Fruit fly (Drosophila melanogaster): ENCODE data around the gene Mob2.

DNA sequence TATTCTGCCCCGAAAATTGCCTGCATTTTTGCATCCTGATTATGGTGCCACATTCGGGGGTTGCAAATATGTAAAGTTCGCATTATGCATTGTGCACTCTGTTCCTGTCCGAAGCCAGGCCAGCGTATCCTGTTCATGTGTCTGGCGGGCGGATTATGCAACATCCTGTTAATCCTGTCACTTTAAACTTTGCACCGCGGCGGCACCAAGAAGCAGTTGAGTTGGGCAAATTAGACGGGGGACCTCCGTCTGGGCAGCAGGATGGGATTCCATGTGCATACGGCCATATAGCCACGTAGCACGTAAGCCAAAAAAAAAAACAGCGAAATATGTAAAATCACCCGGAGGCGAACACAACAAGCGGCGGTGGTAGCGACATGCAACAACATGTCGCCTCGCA, 72.5 kb downstream of the Mob2 start:
- no peak for TF ChIP-seq CG10631 (GFP tag; optimal IDR thresholded peaks at IDR 0.05)
- TF ChIP-seq Lpt (GFP tag; optimal IDR thresholded peaks at IDR 0.05) = no peak
- TF ChIP-seq fd85E (GFP tag; optimal IDR thresholded peaks at IDR 0.05) = no peak
- TF ChIP-seq Hr39 (GFP tag; optimal IDR thresholded peaks at IDR 0.05) = no peak
- no peak for TF ChIP-seq Hr38 (GFP tag; optimal IDR thresholded peaks at IDR 0.05)
- no peak for TF ChIP-seq CG6854 (GFP tag; optimal IDR thresholded peaks at IDR 0.05)
- no peak for TF ChIP-seq dsx (GFP tag; optimal IDR thresholded peaks at IDR 0.05; ENCODE audit: poor library complexity, severe bottlenecking)
- TF ChIP-seq CG11902 (GFP tag; optimal IDR thresholded peaks at IDR 0.05) = no peak
- TF ChIP-seq Smox (GFP tag; optimal IDR thresholded peaks at IDR 0.05) = no peak
- TF ChIP-seq CG8632 (GFP tag; optimal IDR thresholded peaks at IDR 0.05) = no peak
- no peak for TF ChIP-seq Sox102F (GFP tag; optimal IDR thresholded peaks at IDR 0.05)
- no peak for TF ChIP-seq OdsH (GFP tag; optimal IDR thresholded peaks at IDR 0.05)
- no peak for TF ChIP-seq Met (GFP tag; optimal IDR thresholded peaks at IDR 0.05)

Data from whole organism, prepupa.